Worm (Caenorhabditis elegans) whole organism, L3 larva: ENCODE data around the gene phat-5.

Experiments
- R02D3.7 ChIP-seq: fragments of 150-350 bp; optimal IDR thresholded peaks from 2 replicates; lab custom pipeline; 2014; ENCODE audit warnings: missing biosample characterization, missing genetic modification characterization
- ZK546.5 ChIP-seq: sonication (generic microtip); optimal IDR thresholded peaks from 2 replicates; lab custom pipeline; 2017; ENCODE audit warnings: missing biosample characterization, missing genetic modification characterization
- aly-2 ChIP-seq: fragments of 150-350 bp; optimal IDR thresholded peaks from 2 replicates; lab custom pipeline; 2014; ENCODE audit warnings: missing biosample characterization, missing genetic modification characterization
- ama-1 ChIP-seq: fragments of 150-350 bp; optimal IDR thresholded peaks from 2 replicates; lab custom pipeline; 2018
- ceh-28 ChIP-seq: fragments of 150-350 bp; optimal IDR thresholded peaks from 2 replicates; lab custom pipeline; 2014; ENCODE audit warnings: missing biosample characterization, missing genetic modification reagents, missing genetic modification characterization
- daf-12 ChIP-seq: fragments of 150-350 bp; optimal IDR thresholded peaks from 2 replicates; lab custom pipeline; 2014; ENCODE audit warnings: missing biosample characterization, missing genetic modification reagents, missing genetic modification characterization
- egl-5 ChIP-seq: fragments of 150-350 bp; optimal IDR thresholded peaks from 2 replicates; lab custom pipeline; 2017; ENCODE audit warnings: missing biosample characterization, missing genetic modification reagents, missing genetic modification characterization, inconsistent platforms
- elt-3 ChIP-seq, 3 experiments: fragments of 150-350 bp in 1 of 3; sonication (generic microtip) in 2 of 3; optimal IDR thresholded peaks; 2 replicates in 2 of 3; 4 replicates in 1 of 3; lab custom pipeline; 2014 to 2017; ENCODE audit warnings: missing biosample characterization in 3 of 3, missing genetic modification characterization in 3 of 3
- eor-1 ChIP-seq, 2 experiments: fragments of 150-350 bp; optimal IDR thresholded peaks; 2 replicates each; lab custom pipeline; 2014 to 2018; ENCODE audit warnings: missing biosample characterization in 2 of 2, missing genetic modification characterization in 2 of 2
- fkh-10 ChIP-seq: sonication (generic microtip); optimal IDR thresholded peaks from 2 replicates; lab custom pipeline; 2017; ENCODE audit warnings: missing biosample characterization, missing genetic modification reagents, missing genetic modification characterization
- fos-1 ChIP-seq: fragments of 150-350 bp; optimal IDR thresholded peaks from 2 replicates; lab custom pipeline; 2014; ENCODE audit warnings: missing biosample characterization, missing genetic modification characterization
- hmg-11 ChIP-seq: sonication (generic microtip); optimal IDR thresholded peaks from 2 replicates; lab custom pipeline; 2016; ENCODE audit warnings: missing genetic modification characterization, missing compliant biosample characterization
- jun-1 ChIP-seq: fragments of 150-350 bp; optimal IDR thresholded peaks from 2 replicates; lab custom pipeline; 2014; ENCODE audit warnings: missing biosample characterization, missing genetic modification reagents, missing genetic modification characterization
- lin-15B ChIP-seq: fragments of 150-350 bp; optimal IDR thresholded peaks from 2 replicates; lab custom pipeline; 2014; ENCODE audit warnings: missing biosample characterization, missing genetic modification characterization
- lin-39 ChIP-seq: fragments of 150-350 bp; optimal IDR thresholded peaks from 2 replicates; lab custom pipeline; 2018; ENCODE audit warnings: missing biosample characterization, missing genetic modification reagents, missing genetic modification characterization
- mdl-1 ChIP-seq: fragments of 150-350 bp; optimal IDR thresholded peaks from 2 replicates; lab custom pipeline; 2014; ENCODE audit warnings: missing biosample characterization, missing genetic modification characterization
- nhr-12 ChIP-seq: fragments of 150-350 bp; optimal IDR thresholded peaks from 2 replicates; lab custom pipeline; 2014; ENCODE audit warnings: missing biosample characterization, missing genetic modification characterization
- nhr-237 ChIP-seq: fragments of 150-350 bp; optimal IDR thresholded peaks from 2 replicates; lab custom pipeline; 2014; ENCODE audit warnings: missing biosample characterization, missing genetic modification characterization
- nhr-28 ChIP-seq: fragments of 150-350 bp; optimal IDR thresholded peaks from 2 replicates; lab custom pipeline; 2014; ENCODE audit warnings: missing biosample characterization, missing genetic modification characterization
- nhr-67 ChIP-seq: fragments of 150-350 bp; optimal IDR thresholded peaks from 2 replicates; lab custom pipeline; 2014; ENCODE audit warnings: missing biosample characterization, missing genetic modification characterization
- nhr-77 ChIP-seq: fragments of 150-350 bp; optimal IDR thresholded peaks from 2 replicates; lab custom pipeline; 2014; ENCODE audit warnings: missing biosample characterization, missing genetic modification characterization
- pha-4 ChIP-seq: fragments of 150-350 bp; optimal IDR thresholded peaks from 2 replicates; lab custom pipeline; 2014; ENCODE audit warnings: missing biosample characterization, missing genetic modification reagents, missing genetic modification characterization
- pqm-1 ChIP-seq: fragments of 150-350 bp; optimal IDR thresholded peaks from 2 replicates; lab custom pipeline; 2017; ENCODE audit warnings: missing biosample characterization, missing genetic modification characterization, inconsistent platforms
- sea-2 ChIP-seq: fragments of 150-350 bp; sonication (generic microtip); optimal IDR thresholded peaks from 4 replicates; lab custom pipeline; 2014; ENCODE audit warnings: missing biosample characterization, missing genetic modification reagents, missing genetic modification characterization
- skn-1 ChIP-seq: fragments of 150-350 bp; optimal IDR thresholded peaks from 2 replicates; lab custom pipeline; 2014; ENCODE audit warnings: missing biosample characterization, missing genetic modification characterization
- snpc-4 ChIP-seq: fragments of 150-350 bp; optimal IDR thresholded peaks from 2 replicates; lab custom pipeline; 2014; ENCODE audit warnings: missing biosample characterization, missing genetic modification characterization
- tbx-2 ChIP-seq: sonication (generic microtip); optimal IDR thresholded peaks from 2 replicates; lab custom pipeline; 2016; ENCODE audit warnings: mild to moderate bottlenecking, missing genetic modification characterization, missing compliant biosample characterization
- unc-39 ChIP-seq: sonication (generic microtip); optimal IDR thresholded peaks from 4 replicates; lab custom pipeline; 2017; ENCODE audit warnings: missing biosample characterization, missing genetic modification characterization
- unc-62 ChIP-seq: fragments of 150-350 bp; sonication (generic microtip); optimal IDR thresholded peaks from 4 replicates; lab custom pipeline; 2014; ENCODE audit warnings: missing biosample characterization, missing genetic modification reagents, missing genetic modification characterization
- ztf-11 ChIP-seq: fragments of 150-350 bp; optimal IDR thresholded peaks from 2 replicates; lab custom pipeline; 2014; ENCODE audit warnings: missing biosample characterization, missing genetic modification characterization
- ztf-4 ChIP-seq: fragments of 150-350 bp; optimal IDR thresholded peaks from 2 replicates; lab custom pipeline; 2014; ENCODE audit warnings: missing biosample characterization, missing genetic modification characterization

Gene phat-5

DNA sequence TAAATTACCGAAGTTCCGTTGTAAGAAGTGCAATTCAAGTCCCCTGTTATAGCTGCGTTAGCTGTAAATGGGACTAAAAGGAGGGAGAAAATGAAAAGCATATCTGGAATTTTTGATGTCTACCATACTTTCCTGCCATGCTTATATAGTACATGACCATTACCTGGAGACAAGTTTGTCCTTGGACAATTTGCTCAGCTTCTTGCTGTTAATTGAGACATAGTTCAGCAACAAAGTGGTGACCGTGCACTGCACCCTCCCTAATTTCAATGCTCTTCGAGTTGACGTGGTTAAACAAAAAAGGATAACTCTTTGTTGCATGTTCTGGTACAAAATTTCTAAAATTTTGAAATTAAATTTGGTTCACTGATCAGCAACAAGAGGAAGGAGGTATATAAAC is 5.1 kb upstream of the phat-5 start, which contains the start of gene T05B4.13:
Gene T05B4.13 (minus strand): TSS at position 101 of the 400 bp plus-strand sequence.
- TF ChIP-seq aly-2 (tag; lab: Kevin White, UChicago): no peak

- TF ChIP-seq sea-2 (GFP tag; lab: Kevin White, UChicago): no peak
- no peak for TF ChIP-seq pqm-1
- TF ChIP-seq lin-39: no peak
- TF ChIP-seq ztf-4 (tag; lab: Kevin White, UChicago): no peak
- TF ChIP-seq mdl-1 (tag; lab: Kevin White, UChicago): no peak
- no peak for TF ChIP-seq elt-3 (tag; optimal IDR thresholded peaks at IDR 0.05; lab: Kevin White, UChicago)
- no peak for TF ChIP-seq nhr-12 (tag; lab: Kevin White, UChicago)
- TF ChIP-seq eor-1 (tag; optimal IDR thresholded peaks at IDR 0.05; lab: Kevin White, UChicago): no peak
- TF ChIP-seq pha-4 (tag; lab: Kevin White, UChicago): no peak
Observed at ce11 chrV:4125552-4126084, 3.3 kb upstream of the phat-5 start, which contains the start of gene T05B4.12. TSS of gene T05B4.12 (minus strand) at chrV:4126034.

ce11 chrV:4120629-4121028 is 1.7 kb downstream of the phat-5 start, which contains the start of gene T05B4.10:
TSS of gene T05B4.10 (minus strand) at chrV:4120729.
- TF ChIP-seq unc-62: no peak
- TF ChIP-seq jun-1 (tag; lab: Kevin White, UChicago): no peak
- no peak for TF ChIP-seq aly-2 (tag; lab: Kevin White, UChicago)
- TF ChIP-seq R02D3.7 (tag; lab: Kevin White, UChicago): no peak
- TF ChIP-seq tbx-2: no peak

- TF ChIP-seq fkh-10 (GFP tag; lab: Kevin White, UChicago): no peak
- TF ChIP-seq daf-12 (tag; lab: Kevin White, UChicago): no peak
- no peak for TF ChIP-seq ceh-28 (tag; lab: Kevin White, UChicago)
- no peak for TF ChIP-seq ZK546.5 (tag; lab: Kevin White, UChicago)
- TF ChIP-seq hmg-11 (tag; lab: Kevin White, UChicago): no peak
- no peak for TF ChIP-seq nhr-28
- TF ChIP-seq pqm-1: no peak
- TF ChIP-seq ztf-11 (tag; lab: Kevin White, UChicago): no peak
Observed at ce11 chrV:4118332-4118731, 4.0 kb downstream of the phat-5 start, which contains the start of gene T05B4.9. TSS of gene T05B4.9 (minus strand) at chrV:4118432.

DNA sequence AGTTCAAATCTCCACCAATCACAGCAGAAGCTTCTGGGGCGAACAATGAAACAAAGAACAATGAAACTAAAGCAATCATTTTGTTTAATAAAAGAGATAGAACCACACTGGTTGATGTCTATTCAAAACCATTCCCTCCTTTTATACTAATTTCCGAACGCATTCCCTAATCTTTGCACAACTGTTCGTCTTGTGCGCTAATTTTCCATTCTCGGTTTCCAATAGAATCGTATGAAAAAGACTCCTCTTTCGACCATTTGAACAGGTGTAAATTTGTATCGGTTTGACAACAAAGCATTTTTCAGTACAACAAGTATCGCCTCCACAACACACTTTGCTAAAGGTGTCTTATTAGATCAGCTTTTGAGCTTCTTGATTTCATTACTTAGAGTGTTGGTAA is 6.2 kb downstream of the phat-5 start, which contains the start of gene T05B4.8:
Gene T05B4.8 (minus strand): TSS at position 101 of the 400 bp plus-strand sequence.
- TF ChIP-seq nhr-237 (tag; lab: Kevin White, UChicago): no peak
- no peak for TF ChIP-seq elt-3 (tag; optimal IDR thresholded peaks at IDR 0.05; lab: Kevin White, UChicago)
- no peak for TF ChIP-seq nhr-67 (tag; lab: Kevin White, UChicago)
- TF ChIP-seq unc-39: no peak
- TF ChIP-seq fos-1 (tag; lab: Kevin White, UChicago): no peak
- no peak for TF ChIP-seq nhr-77 (tag; lab: Kevin White, UChicago)
- no peak for TF ChIP-seq mdl-1 (tag; lab: Kevin White, UChicago)

- TF ChIP-seq ama-1 (lab: Kevin White, UChicago) (no peak), hmg-11 (tag; lab: Kevin White, UChicago) (no peak), skn-1 (no peak), ZK546.5 (tag; lab: Kevin White, UChicago) (no peak), unc-62 (no peak), ztf-11 (tag; lab: Kevin White, UChicago) (no peak), lin-15B (no peak), daf-12 (tag; lab: Kevin White, UChicago) (no peak), eor-1 (tag; optimal IDR thresholded peaks at IDR 0.05; lab: Kevin White, UChicago) (no peak), nhr-67 (tag; lab: Kevin White, UChicago) (no peak), ztf-4 (tag; lab: Kevin White, UChicago) (no peak), snpc-4 (tag; lab: Kevin White, UChicago) (no peak), unc-39 (no peak), egl-5 (tag; lab: Kevin White, UChicago) (no peak)
Observed at ce11 chrV:4114627-4115026, 7.7 kb downstream of the phat-5 start, which contains the start of gene srw-133. TSS of gene srw-133 (minus strand) at chrV:4114727.
